Fruit fly (Drosophila melanogaster) whole organism, embryonic: ENCODE results near the gene CG34026.
A peak's percentile ranks its signal among the peaks of the same experiment; 100 is the strongest.

ENCODE experiments used
- Abd-B ChIP-seq: fragments of 200-800 bp; sonication (Bioruptor generic); optimal IDR thresholded peaks from 2 replicates; lab custom pipeline; 2018; ENCODE audit warnings: missing biosample characterization, mild to moderate bottlenecking, missing genetic modification characterization, moderate library complexity
- Blimp-1 ChIP-seq: fragments of 200-800 bp; sonication (Bioruptor generic); optimal IDR thresholded peaks from 3 replicates; lab custom pipeline; 2018; ENCODE audit warnings: missing biosample characterization, missing genetic modification characterization, mild to moderate bottlenecking, moderate library complexity, missing genetic modification reagents
- BtbVII ChIP-seq: fragments of 200-800 bp; sonication (Bioruptor generic); optimal IDR thresholded peaks from 3 replicates; lab custom pipeline; 2017; ENCODE audit warnings: missing biosample characterization, mild to moderate bottlenecking, missing genetic modification characterization
- CG10147 ChIP-seq: fragments of 200-800 bp; sonication (Bioruptor generic); optimal IDR thresholded peaks from 2 replicates; lab custom pipeline; 2019; ENCODE audit warnings: missing biosample characterization, mild to moderate bottlenecking, missing genetic modification characterization, moderate library complexity
- CG11723 ChIP-seq: fragments of 200-800 bp; sonication (Bioruptor generic); optimal IDR thresholded peaks from 2 replicates; lab custom pipeline; 2017; ENCODE audit warnings: missing biosample characterization, mild to moderate bottlenecking, missing genetic modification characterization
- CG12104 ChIP-seq: fragments of 200-800 bp; sonication (Bioruptor generic); optimal IDR thresholded peaks from 3 replicates; lab custom pipeline; 2016; ENCODE audit warnings: missing biosample characterization, missing genetic modification characterization
- CG13296 ChIP-seq: fragments of 200-800 bp; sonication (Bioruptor generic); optimal IDR thresholded peaks from 3 replicates; lab custom pipeline; 2018; ENCODE audit warnings: missing biosample characterization, mild to moderate bottlenecking, missing genetic modification characterization
- CG13894 ChIP-seq: fragments of 200-800 bp; sonication (Bioruptor generic); optimal IDR thresholded peaks from 3 replicates; lab custom pipeline; 2018; ENCODE audit warnings: missing biosample characterization, mild to moderate bottlenecking, missing genetic modification characterization, moderate library complexity
- CG1529 ChIP-seq: fragments of 200-800 bp; sonication (Bioruptor generic); optimal IDR thresholded peaks from 3 replicates; lab custom pipeline; 2018; ENCODE audit warnings: missing biosample characterization, missing genetic modification characterization
- CG15514 ChIP-seq: fragments of 200-800 bp; sonication (Bioruptor generic); optimal IDR thresholded peaks from 3 replicates; lab custom pipeline; 2017; ENCODE audit warnings: missing biosample characterization, missing genetic modification characterization, mild to moderate bottlenecking, moderate library complexity, missing genetic modification reagents
- CG18599 ChIP-seq: fragments of 200-800 bp; sonication (Bioruptor generic); optimal IDR thresholded peaks from 3 replicates; lab custom pipeline; 2017; ENCODE audit warnings: missing biosample characterization, missing genetic modification characterization, mild to moderate bottlenecking, moderate library complexity, missing genetic modification reagents
- CG18619 ChIP-seq: fragments of 200-800 bp; sonication (Bioruptor generic); optimal IDR thresholded peaks from 3 replicates; lab custom pipeline; 2017; ENCODE audit warnings: missing biosample characterization, mild to moderate bottlenecking, missing genetic modification characterization
- CG2120 ChIP-seq: fragments of 200-800 bp; sonication (Bioruptor generic); optimal IDR thresholded peaks from 3 replicates; lab custom pipeline; 2016; ENCODE audit warnings: missing biosample characterization, missing genetic modification characterization
- CG30403 ChIP-seq: fragments of 200-800 bp; sonication (Bioruptor generic); optimal IDR thresholded peaks from 3 replicates; lab custom pipeline; 2016; ENCODE audit warnings: missing biosample characterization, missing genetic modification characterization
- CG3281 ChIP-seq: fragments of 200-800 bp; sonication (Bioruptor generic); optimal IDR thresholded peaks from 3 replicates; lab custom pipeline; 2017; ENCODE audit warnings: missing biosample characterization, mild to moderate bottlenecking, missing genetic modification characterization
- CG34376 ChIP-seq: fragments of 200-800 bp; sonication (Bioruptor generic); optimal IDR thresholded peaks from 2 replicates; lab custom pipeline; 2018; ENCODE audit warnings: missing biosample characterization, mild to moderate bottlenecking, missing genetic modification characterization
- CG3995 ChIP-seq: fragments of 200-800 bp; sonication (Bioruptor generic); optimal IDR thresholded peaks from 3 replicates; lab custom pipeline; 2016; ENCODE audit warnings: missing biosample characterization, missing genetic modification characterization
- CG4282 ChIP-seq: fragments of 200-800 bp; sonication (Bioruptor generic); optimal IDR thresholded peaks from 2 replicates; lab custom pipeline; 2016; ENCODE audit warnings: missing biosample characterization, missing genetic modification characterization
- CG7372 ChIP-seq: fragments of 200-800 bp; sonication (Bioruptor generic); IDR thresholded peaks from 2 replicates; pipeline ENCODE4 v1.3.6; 2022; ENCODE audit warnings: missing biosample characterization, missing genetic modification characterization
- CG7839 ChIP-seq: fragments of 200-800 bp; sonication (Bioruptor generic); optimal IDR thresholded peaks from 3 replicates; lab custom pipeline; 2018; ENCODE audit warnings: missing biosample characterization, mild to moderate bottlenecking, missing genetic modification characterization, moderate library complexity
- CG9817 ChIP-seq: fragments of 200-800 bp; sonication (Bioruptor generic); optimal IDR thresholded peaks from 2 replicates; lab custom pipeline; 2018; ENCODE audit warnings: missing biosample characterization, mild to moderate bottlenecking, missing genetic modification characterization, moderate library complexity
- CHES-1-like ChIP-seq: fragments of 200-800 bp; sonication (Bioruptor generic); optimal IDR thresholded peaks from 2 replicates; lab custom pipeline; 2016; ENCODE audit warnings: missing biosample characterization, missing genetic modification characterization
- D19B ChIP-seq: fragments of 200-800 bp; sonication (Bioruptor generic); optimal IDR thresholded peaks from 2 replicates; lab custom pipeline; 2017; ENCODE audit warnings: missing biosample characterization, mild to moderate bottlenecking, missing genetic modification characterization
- Dbx ChIP-seq: fragments of 200-800 bp; sonication (Bioruptor generic); IDR thresholded peaks from 3 replicates; pipeline ENCODE4 v1.3.6; 2022; ENCODE audit warnings: missing biosample characterization, missing genetic modification characterization
- Eip74EF ChIP-seq, 2 experiments: fragments of 200-800 bp in 1 of 2; fragments of >200 bp in 1 of 2; sonication (Bioruptor generic) in 1 of 2; optimal IDR thresholded peaks; 2 replicates each; lab custom pipeline; 2017 to 2019; ENCODE audit warnings: missing biosample characterization in 2 of 2, missing genetic modification characterization in 2 of 2, mild to moderate bottlenecking in 1 of 2, moderate library complexity in 1 of 2
- Hey ChIP-seq: fragments of 200-800 bp; sonication (Bioruptor generic); optimal IDR thresholded peaks from 3 replicates; lab custom pipeline; 2018; ENCODE audit warnings: missing biosample characterization, mild to moderate bottlenecking, missing genetic modification characterization
- Hr3 ChIP-seq: fragments of 200-800 bp; sonication (Bioruptor generic); optimal IDR thresholded peaks from 3 replicates; lab custom pipeline; 2016; ENCODE audit warnings: missing biosample characterization, missing genetic modification characterization
- Taf1 ChIP-seq: fragments of 200-800 bp; sonication (Bioruptor generic); IDR thresholded peaks from 2 replicates; pipeline ENCODE4 v1.3.6; 2022; ENCODE audit warnings: missing biosample characterization, missing genetic modification characterization
- Xrp1 ChIP-seq: fragments of 200-800 bp; sonication (Bioruptor generic); IDR thresholded peaks from 2 replicates; pipeline ENCODE4 v1.3.6; 2022; ENCODE audit warnings: missing biosample characterization, missing genetic modification characterization
- bsh ChIP-seq, 2 experiments: fragments of 200-800 bp; sonication (Bioruptor generic); optimal IDR thresholded peaks; 2 replicates each; lab custom pipeline; 2017 to 2018; ENCODE audit warnings: mild to moderate bottlenecking in 2 of 2, missing biosample characterization in 2 of 2, missing genetic modification characterization in 2 of 2, moderate library complexity in 1 of 2
- crol ChIP-seq: fragments of 200-800 bp; sonication (Bioruptor generic); IDR thresholded peaks from 2 replicates; pipeline ENCODE4 v1.3.6; 2022; ENCODE audit warnings: missing biosample characterization, missing genetic modification characterization
- exex ChIP-seq: fragments of 200-800 bp; sonication (Bioruptor generic); optimal IDR thresholded peaks from 4 replicates; lab custom pipeline; 2018; ENCODE audit warnings: missing biosample characterization, mild to moderate bottlenecking, missing genetic modification characterization, moderate library complexity
- gem ChIP-seq: fragments of 200-800 bp; sonication (Bioruptor generic); optimal IDR thresholded peaks from 2 replicates; lab custom pipeline; 2019; ENCODE audit warnings: missing biosample characterization, mild to moderate bottlenecking, missing genetic modification characterization, moderate library complexity
- gro ChIP-seq: fragments of 200-800 bp; sonication (Bioruptor generic); optimal IDR thresholded peaks from 2 replicates; lab custom pipeline; 2016; ENCODE audit warnings: missing biosample characterization, missing genetic modification characterization
- hb ChIP-seq: fragments of 200-800 bp; sonication (Bioruptor generic); IDR thresholded peaks from 3 replicates; pipeline ENCODE4 v1.3.6; 2022; ENCODE audit warnings: missing biosample characterization, missing genetic modification characterization; ENCODE audit not compliant: partially characterized antibody
- insv ChIP-seq, 2 experiments: fragments of 200-800 bp; sonication (Bioruptor generic); optimal IDR thresholded peaks; 3 replicates each; lab custom pipeline; 2016 to 2018; ENCODE audit warnings: missing biosample characterization in 2 of 2, missing genetic modification characterization in 2 of 2
- lilli ChIP-seq: fragments of 200-800 bp; sonication (Bioruptor generic); optimal IDR thresholded peaks from 3 replicates; lab custom pipeline; 2016; ENCODE audit warnings: missing biosample characterization, missing genetic modification characterization
- lov ChIP-seq, 2 experiments: fragments of 200-800 bp in 1 of 2; fragments of >200 bp in 1 of 2; sonication (Bioruptor generic) in 1 of 2; IDR thresholded peaks in 1 of 2; optimal IDR thresholded peaks in 1 of 2; 2 replicates in 1 of 2; 3 replicates in 1 of 2; pipeline versions ENCODE4 v1.3.6 to Lab custom; 2017 to 2022; ENCODE audit warnings: missing biosample characterization in 1 of 2, missing genetic modification characterization in 1 of 2
- mirr ChIP-seq: fragments of 200-800 bp; sonication (Bioruptor generic); optimal IDR thresholded peaks from 3 replicates; lab custom pipeline; 2018; ENCODE audit warnings: missing biosample characterization, mild to moderate bottlenecking, missing genetic modification characterization
- phol ChIP-seq: fragments of 200-800 bp; sonication (Bioruptor generic); optimal IDR thresholded peaks from 3 replicates; lab custom pipeline; 2018; ENCODE audit warnings: missing biosample characterization, mild to moderate bottlenecking, missing genetic modification characterization, moderate library complexity
- pros ChIP-seq: fragments of 200-800 bp; sonication (Bioruptor generic); optimal IDR thresholded peaks from 3 replicates; lab custom pipeline; 2019; ENCODE audit warnings: missing biosample characterization, mild to moderate bottlenecking, missing genetic modification characterization, moderate library complexity
- rib ChIP-seq: fragments of 200-800 bp; sonication (Bioruptor generic); IDR thresholded peaks from 2 replicates; pipeline ENCODE4 v1.3.6; 2022; ENCODE audit warnings: missing biosample characterization, missing genetic modification characterization
- row ChIP-seq: fragments of 200-800 bp; sonication (Bioruptor generic); IDR thresholded peaks from 3 replicates; pipeline ENCODE4 v1.3.6; 2022; ENCODE audit warnings: missing biosample characterization, missing genetic modification characterization
- sc ChIP-seq, 3 experiments: fragments of >200 bp in 2 of 3; fragments of 200-800 bp in 1 of 3; sonication (Bioruptor generic) in 1 of 3; optimal IDR thresholded peaks; 2 replicates in 2 of 3; 3 replicates in 1 of 3; lab custom pipeline; 2017; ENCODE audit warnings: mild to moderate bottlenecking in 1 of 3, missing biosample characterization in 1 of 3, missing genetic modification characterization in 1 of 3, missing genetic modification reagents in 1 of 3
- sens ChIP-seq: fragments of 200-800 bp; sonication (Bioruptor generic); peaks from one replicate; lab custom pipeline; 2016; ENCODE audit warnings: missing biosample characterization, missing genetic modification characterization
- sug ChIP-seq: fragments of 200-800 bp; optimal IDR thresholded peaks from 2 replicates; lab custom pipeline; 2019; ENCODE audit warnings: missing biosample characterization, mild to moderate bottlenecking, missing genetic modification characterization, moderate library complexity

Gene CG34026

dm6 chrX:9581869-9582268 is 48.3 kb downstream of the CG34026 start (continued):
- peak; percentile 57 for TF ChIP-seq Blimp-1
- no peak for TF ChIP-seq CG1529 (GFP tag; lab: Kevin White, UChicago)
- peak; percentile 68 for TF ChIP-seq BtbVII (GFP tag; lab: Kevin White, UChicago)
- TF ChIP-seq rib: 0 out of 2 replicates have a peak, but pooled peaks have one; percentile 31
- peak; percentile 27 for TF ChIP-seq CG34376 (GFP tag; lab: Kevin White, UChicago)
- TF ChIP-seq sens (GFP tag; lab: Kevin White, UChicago): peak; percentile 54
- peak; percentile 85 for TF ChIP-seq CG13894 (tag; lab: Kevin White, UChicago)
- no peak for TF ChIP-seq lov (optimal IDR thresholded peaks at IDR 0.05; lab: Kevin White, UChicago)
- TF ChIP-seq lov (GFP tag; IDR thresholded peaks at IDR 0.05; lab: Robert Waterston, UW): no peak
- no peak for TF ChIP-seq sc (optimal IDR thresholded peaks at IDR 0.05; lab: Kevin White, UChicago)
- no peak for TF ChIP-seq sc (GFP tag; optimal IDR thresholded peaks at IDR 0.05; lab: Kevin White, UChicago)

- TF ChIP-seq CG7839 (tag; lab: Kevin White, UChicago) (peak; percentile 52), CG7372 (GFP tag; lab: Robert Waterston, UW) (no peak), CG11723 (no peak), CG18599 (GFP tag; lab: Kevin White, UChicago) (peak; percentile 57), CG2120 (GFP tag; lab: Kevin White, UChicago) (peak; percentile 69), exex (peak; percentile 72), row (GFP tag; lab: Robert Waterston, UW) (peak; percentile 29; the same call in 1 of the 3 replicates), Abd-B (no peak), gro (GFP tag; lab: Kevin White, UChicago) (no peak), phol (tag; lab: Kevin White, UChicago) (no peak), Xrp1 (GFP tag; lab: Robert Waterston, UW) (no peak), Taf1 (0 out of 2 replicates have a peak, but pooled peaks have one; percentile 13), CG3995 (no peak), CG4282 (GFP tag; lab: Kevin White, UChicago) (no peak), sug (peak; percentile 51), gem (peak; percentile 49), bsh (GFP tag; optimal IDR thresholded peaks at IDR 0.05; lab: Kevin White, UChicago) (peak in 1 of 2 experiments; percentile 14), CHES-1-like (GFP tag; lab: Kevin White, UChicago) (no peak), crol (peak; percentile 68), insv (GFP tag; optimal IDR thresholded peaks at IDR 0.05; lab: Kevin White, UChicago) (no peak), Hr3 (no peak), CG9817 (tag; lab: Kevin White, UChicago) (peak; percentile 8), CG30403 (GFP tag; lab: Kevin White, UChicago) (peak; percentile 33), Dbx (GFP tag; lab: Robert Waterston, UW) (0 out of 3 replicates have a peak, but pooled peaks have one; percentile 34), CG10147 (GFP tag; lab: Kevin White, UChicago) (peak; percentile 59), hb (GFP tag; lab: Robert Waterston, UW) (no peak), pros (GFP tag; lab: Kevin White, UChicago) (no peak), lilli (GFP tag; lab: Kevin White, UChicago) (peak; percentile 50), D19B (GFP tag; lab: Kevin White, UChicago) (peak; percentile 43), CG34376 (GFP tag; lab: Kevin White, UChicago) (peak; percentile 32), mirr (GFP tag; lab: Kevin White, UChicago) (peak; percentile 9), Hey (tag; lab: Kevin White, UChicago) (no peak), CG18619 (peak; percentile 36), CG3281 (GFP tag; lab: Kevin White, UChicago) (peak; percentile 70), CG15514 (GFP tag; lab: Kevin White, UChicago) (no peak), CG12104 (GFP tag; lab: Kevin White, UChicago) (no peak), Eip74EF (GFP tag; optimal IDR thresholded peaks at IDR 0.05; lab: Kevin White, UChicago) (no peak), CG13296 (GFP tag; lab: Kevin White, UChicago) (peak; percentile 8)
Measured at dm6 chrX:9582659-9583317, 49.2 kb downstream of the CG34026 start.
